Worm (Caenorhabditis elegans): ENCODE measurements around the gene rnp-4.
A peak's percentile ranks its signal among the peaks of the same experiment; 100 is the strongest.

ce11 chrIII:4413099-4413498 lies 7.0 kb downstream of the rnp-4 start, which contains the start of gene mpc-1:
- peak; percentile 64 for TF ChIP-seq pha-4 (tag; optimal IDR thresholded peaks at IDR 0.05)
- TF ChIP-seq lin-15B (tag; optimal IDR thresholded peaks at IDR 0.05), result no peak
- no peak for TF ChIP-seq nhr-11 (tag; optimal IDR thresholded peaks at IDR 0.05)
- no peak for TF ChIP-seq egl-27 (tag; optimal IDR thresholded peaks at IDR 0.05)
- TF ChIP-seq nhr-25 (tag; optimal IDR thresholded peaks at IDR 0.05), result no peak
- no peak for TF ChIP-seq unc-62 (GFP tag; optimal IDR thresholded peaks at IDR 0.05)
- no peak for TF ChIP-seq ceh-9 (tag; optimal IDR thresholded peaks at IDR 0.05)

Measured in whole organism, L3 larva.